Worm (Caenorhabditis elegans) whole organism, young adult: ENCODE measurements around the gene hira-1.

Experiments used
- B0019.2 ChIP-seq: fragments of 200-800 bp; sonication (Bioruptor generic); conservative IDR thresholded peaks from 2 replicates; pipeline ENCODE4 v1.3.6; 2022; ENCODE audit warnings: missing genetic modification reagents, missing genetic modification characterization, missing compliant biosample characterization
- F33H1.4 ChIP-seq: fragments of 200-800 bp; sonication (Bioruptor generic); IDR thresholded peaks from 2 replicates; pipeline ENCODE4 v1.3.6; 2022; ENCODE audit warnings: missing genetic modification reagents, missing genetic modification characterization, missing compliant biosample characterization
- F39B2.1 ChIP-seq: fragments of 200-800 bp; sonication (Bioruptor generic); IDR thresholded peaks from 2 replicates; pipeline ENCODE4 v1.3.6; 2022; ENCODE audit warnings: missing genetic modification reagents, missing genetic modification characterization, missing compliant biosample characterization
- F52B5.7 ChIP-seq: sonication (generic microtip); optimal IDR thresholded peaks from 2 replicates; lab custom pipeline; 2016; ENCODE audit warnings: mild to moderate bottlenecking, missing genetic modification characterization, missing compliant biosample characterization
- F57C9.4 ChIP-seq: sonication (generic microtip); optimal IDR thresholded peaks from 2 replicates; lab custom pipeline; 2017; ENCODE audit warnings: mild to moderate bottlenecking, missing genetic modification characterization, missing compliant biosample characterization
- K11D2.4 ChIP-seq: fragments of 200-800 bp; sonication (Bioruptor generic); IDR thresholded peaks from 2 replicates; pipeline ENCODE4 v1.3.6; 2022; ENCODE audit warnings: missing genetic modification reagents, missing genetic modification characterization, missing compliant biosample characterization
- atf-7 ChIP-seq: sonication (generic microtip); optimal IDR thresholded peaks from 2 replicates; lab custom pipeline; 2017; ENCODE audit warnings: mild to moderate bottlenecking, missing genetic modification characterization, missing compliant biosample characterization
- athp-1 ChIP-seq: sonication (generic microtip); optimal IDR thresholded peaks from 2 replicates; lab custom pipeline; 2017; ENCODE audit warnings: mild to moderate bottlenecking, missing genetic modification characterization, missing compliant biosample characterization
- attf-5 ChIP-seq: fragments of 200-800 bp; sonication (Bioruptor generic); optimal IDR thresholded peaks from 2 replicates; lab custom pipeline; 2018; ENCODE audit warnings: mild to moderate bottlenecking, missing genetic modification characterization, missing compliant biosample characterization
- attf-6 ChIP-seq: fragments of 200-800 bp; sonication (Bioruptor generic); IDR thresholded peaks from 2 replicates; pipeline ENCODE4 v1.3.6; 2022; ENCODE audit warnings: missing genetic modification reagents, missing genetic modification characterization, missing compliant biosample characterization
- cebp-1 ChIP-seq, 2 experiments: fragments of 200-800 bp in 1 of 2; sonication (Bioruptor generic) in 1 of 2; sonication (generic microtip) in 1 of 2; IDR thresholded peaks in 1 of 2; optimal IDR thresholded peaks in 1 of 2; 2 replicates each; pipeline versions ENCODE4 v1.3.6 to Lab custom; 2017 to 2022; ENCODE audit warnings: missing compliant biosample characterization in 2 of 2, missing genetic modification characterization in 2 of 2, mild to moderate bottlenecking in 1 of 2, missing genetic modification reagents in 1 of 2, moderate library complexity in 1 of 2
- ceh-100 ChIP-seq: fragments of 200-800 bp; sonication (Bioruptor generic); IDR thresholded peaks from 2 replicates; pipeline ENCODE4 v1.3.6; 2022; ENCODE audit warnings: missing genetic modification reagents, missing genetic modification characterization, missing compliant biosample characterization
- efl-1 ChIP-seq: fragments of 150-350 bp; optimal IDR thresholded peaks from 2 replicates; lab custom pipeline; 2014; ENCODE audit warnings: missing biosample characterization, missing genetic modification reagents, missing genetic modification characterization
- egl-18 ChIP-seq: fragments of 200-800 bp; sonication (Bioruptor generic); IDR thresholded peaks from 2 replicates; pipeline ENCODE4 v1.3.6; 2022; ENCODE audit warnings: missing genetic modification reagents, missing genetic modification characterization, missing compliant biosample characterization
- ekl-4 ChIP-seq: fragments of 200-800 bp; sonication (Bioruptor generic); IDR thresholded peaks from 2 replicates; pipeline ENCODE4 v1.3.6; 2022; ENCODE audit warnings: missing genetic modification reagents, missing genetic modification characterization, missing compliant biosample characterization
- ets-4 ChIP-seq: fragments of 200-800 bp; sonication (Bioruptor generic); optimal IDR thresholded peaks from 2 replicates; lab custom pipeline; 2018; ENCODE audit warnings: mild to moderate bottlenecking, missing genetic modification characterization, missing compliant biosample characterization
- him-1 ChIP-seq: sonication (generic microtip); optimal IDR thresholded peaks from 2 replicates; lab custom pipeline; 2016; ENCODE audit warnings: missing genotype, missing genetic modification reagents, missing genetic modification characterization, missing compliant biosample characterization
- hmg-1.2 ChIP-seq: fragments of 200-800 bp; sonication (Bioruptor generic); IDR thresholded peaks from 2 replicates; pipeline ENCODE4 v1.3.6; 2022; ENCODE audit warnings: missing genetic modification reagents, missing genetic modification characterization, missing compliant biosample characterization
- hmg-20 ChIP-seq: fragments of 200-800 bp; sonication (Bioruptor generic); IDR thresholded peaks from 2 replicates; pipeline ENCODE4 v1.3.6; 2022; ENCODE audit warnings: missing genetic modification reagents, missing genetic modification characterization, missing compliant biosample characterization
- hrde-1 ChIP-seq: sonication (generic microtip); optimal IDR thresholded peaks from 2 replicates; lab custom pipeline; 2016; ENCODE audit warnings: missing genetic modification characterization, mild to moderate bottlenecking, missing compliant biosample characterization, moderate library complexity, missing genotype, missing genetic modification reagents, borderline replicate concordance
- let-526 ChIP-seq: fragments of 200-800 bp; sonication (Bioruptor generic); IDR thresholded peaks from 2 replicates; pipeline ENCODE4 v1.3.6; 2022; ENCODE audit warnings: missing genetic modification reagents, missing genetic modification characterization, missing compliant biosample characterization
- lin-26 ChIP-seq: fragments of 200-800 bp; sonication (Bioruptor generic); IDR thresholded peaks from 2 replicates; pipeline ENCODE4 v1.3.6; 2022; ENCODE audit warnings: missing genetic modification reagents, missing genetic modification characterization, missing compliant biosample characterization
- lin-54 ChIP-seq: fragments of 200-800 bp; sonication (Bioruptor generic); optimal IDR thresholded peaks from 2 replicates; lab custom pipeline; 2018; ENCODE audit warnings: mild to moderate bottlenecking, missing genetic modification characterization, missing compliant biosample characterization
- lsl-1 ChIP-seq: fragments of 200-800 bp; sonication (Bioruptor generic); optimal IDR thresholded peaks from 2 replicates; lab custom pipeline; 2018; ENCODE audit warnings: mild to moderate bottlenecking, missing genetic modification characterization, moderate library complexity, missing compliant biosample characterization
- mes-4 ChIP-seq: sonication (generic microtip); optimal IDR thresholded peaks from 2 replicates; lab custom pipeline; 2016; ENCODE audit warnings: missing genotype, missing genetic modification characterization, missing compliant biosample characterization
- nfya-1 ChIP-seq: sonication (generic microtip); optimal IDR thresholded peaks from 2 replicates; lab custom pipeline; 2017; ENCODE audit warnings: antibody characterized with exemption, missing compliant biosample characterization, missing genetic modification characterization, borderline replicate concordance; ENCODE audit not compliant: insufficient read depth
- nfyb-1 ChIP-seq: fragments of 200-800 bp; sonication (Bioruptor generic); IDR thresholded peaks from 2 replicates; pipeline ENCODE4 v1.3.6; 2022; ENCODE audit warnings: missing genetic modification reagents, missing genetic modification characterization, missing compliant biosample characterization
- nhr-179 ChIP-seq: sonication (generic microtip); optimal IDR thresholded peaks from 2 replicates; lab custom pipeline; 2016; ENCODE audit warnings: mild to moderate bottlenecking, missing genetic modification characterization, missing compliant biosample characterization
- nhr-80 ChIP-seq: sonication (generic microtip); optimal IDR thresholded peaks from 2 replicates; lab custom pipeline; 2016; ENCODE audit warnings: missing genetic modification characterization, missing compliant biosample characterization
- pha-4 ChIP-seq: fragments of 150-350 bp; sonication (generic microtip); optimal IDR thresholded peaks from 2 replicates; lab custom pipeline; 2014; ENCODE audit warnings: missing biosample characterization, missing genetic modification reagents, missing genetic modification characterization
- repo-1 ChIP-seq: sonication (generic microtip); optimal IDR thresholded peaks from 2 replicates; lab custom pipeline; 2017; ENCODE audit warnings: mild to moderate bottlenecking, missing genetic modification characterization, missing compliant biosample characterization
- snpc-1.1 ChIP-seq: sonication (generic microtip); optimal IDR thresholded peaks from 2 replicates; lab custom pipeline; 2017; ENCODE audit warnings: missing genetic modification characterization, mild to moderate bottlenecking, missing compliant biosample characterization, antibody characterized with exemption, moderate library complexity, missing genotype, missing genetic modification reagents; ENCODE audit not compliant: insufficient read depth
- snpc-1.3 ChIP-seq: sonication (generic microtip); optimal IDR thresholded peaks from 2 replicates; lab custom pipeline; 2017; ENCODE audit warnings: missing genetic modification characterization, mild to moderate bottlenecking, missing compliant biosample characterization, antibody characterized with exemption, moderate library complexity, missing genotype, missing genetic modification reagents; ENCODE audit not compliant: insufficient read depth
- snpc-4 ChIP-seq, 5 experiments: fragments of 150-350 bp in 1 of 5; sonication (generic microtip) in 4 of 5; optimal IDR thresholded peaks; 2 replicates each; lab custom pipeline; 2014 to 2018; ENCODE audit warnings: missing genetic modification characterization in 5 of 5, missing biosample characterization in 3 of 5, antibody characterized with exemption in 2 of 5, mild to moderate bottlenecking in 2 of 5, missing compliant biosample characterization in 2 of 5, missing genotype in 2 of 5, moderate library complexity in 2 of 5, missing genetic modification reagents in 1 of 5
- tbp1 ChIP-seq: fragments of 200-800 bp; sonication (Bioruptor generic); optimal IDR thresholded peaks from 2 replicates; lab custom pipeline; 2018; ENCODE audit warnings: mild to moderate bottlenecking, missing genetic modification characterization, missing compliant biosample characterization
- unc-62 ChIP-seq: fragments of 150-350 bp; optimal IDR thresholded peaks from 2 replicates; lab custom pipeline; 2014; ENCODE audit warnings: missing biosample characterization, missing genetic modification reagents, missing genetic modification characterization
- ztf-18 ChIP-seq: sonication (generic microtip); optimal IDR thresholded peaks from 2 replicates; lab custom pipeline; 2016; ENCODE audit warnings: missing genotype, mild to moderate bottlenecking, missing genetic modification characterization, missing compliant biosample characterization
- ztf-25 ChIP-seq: fragments of 200-800 bp; sonication (Bioruptor generic); IDR thresholded peaks from 2 replicates; pipeline ENCODE4 v1.3.6; 2022; ENCODE audit warnings: missing genetic modification reagents, missing genetic modification characterization, missing compliant biosample characterization
- ztf-3 ChIP-seq: fragments of 200-800 bp; sonication (Bioruptor generic); optimal IDR thresholded peaks from 2 replicates; lab custom pipeline; 2018; ENCODE audit warnings: mild to moderate bottlenecking, missing genetic modification characterization, missing compliant biosample characterization

hira-1 gene

ce11 chrIII:5196298-5197045 is 5.5 kb downstream of the hira-1 start (continued):
- TF ChIP-seq cebp-1 (GFP tag; IDR thresholded peaks at IDR 0.05; lab: Robert Waterston, UW) (0 out of 2 replicates have a peak, but pooled peaks have one; percentile 12), cebp-1 (tag; optimal IDR thresholded peaks at IDR 0.05; lab: Kevin White, UChicago) (peak; percentile 68), lin-26 (GFP tag; lab: Robert Waterston, UW) (peak; percentile 62; the same call in 1 of the 2 replicates), repo-1 (peak; percentile 91), let-526 (no peak), K11D2.4 (GFP tag; lab: Robert Waterston, UW) (no peak), ceh-100 (GFP tag; lab: Robert Waterston, UW) (no peak), attf-5 (GFP tag; lab: Kevin White, UChicago) (peak; percentile 40), F52B5.7 (tag; lab: Kevin White, UChicago) (peak; percentile 11), him-1 (tag; lab: Kevin White, UChicago) (peak; percentile 99)

- peak; percentile 32; the same call in 1 of the 2 replicates for TF ChIP-seq attf-6 (GFP tag; lab: Robert Waterston, UW)
- TF ChIP-seq egl-18 (GFP tag; lab: Robert Waterston, UW): 0 out of 2 replicates have a peak, but pooled peaks have one; percentile 31
- TF ChIP-seq repo-1: no peak
Measured at ce11 chrIII:5199577-5199976, 8.7 kb downstream of the hira-1 start, which contains the start of gene emb-8. TSS of gene emb-8 (minus strand) at chrIII:5199677.

- TF ChIP-seq nhr-80 (tag; lab: Kevin White, UChicago): peak; percentile 29
- no peak for TF ChIP-seq ets-4 (GFP tag; lab: Kevin White, UChicago)
- TF ChIP-seq lin-54 (GFP tag; lab: Kevin White, UChicago): peak; percentile 1
- peak; percentile 22 for TF ChIP-seq pha-4 (tag; lab: Kevin White, UChicago)
Measured at ce11 chrIII:5200349-5200748, 9.4 kb downstream of the hira-1 start.

- TF ChIP-seq snpc-1.3: no peak
- TF ChIP-seq F33H1.4: no peak
- TF ChIP-seq attf-5 (GFP tag; lab: Kevin White, UChicago): peak; percentile 46
- TF ChIP-seq F57C9.4 (tag; lab: Kevin White, UChicago): no peak
- no peak for TF ChIP-seq nhr-179 (tag; lab: Kevin White, UChicago)
- no peak for TF ChIP-seq lsl-1
- TF ChIP-seq hrde-1 (tag; lab: Kevin White, UChicago): no peak
- TF ChIP-seq atf-7 (tag; lab: Kevin White, UChicago): peak; percentile 35
- TF ChIP-seq B0019.2: no peak
- no peak for TF ChIP-seq efl-1 (GFP tag; lab: Kevin White, UChicago)
- TF ChIP-seq nfya-1: no peak
- no peak for TF ChIP-seq snpc-4 (GFP tag; optimal IDR thresholded peaks at IDR 0.05; lab: Kevin White, UChicago)
- peak in 1 of 4 experiments; percentile 17 for TF ChIP-seq snpc-4 (tag; optimal IDR thresholded peaks at IDR 0.05; lab: Kevin White, UChicago)
- TF ChIP-seq hmg-1.2 (GFP tag; lab: Robert Waterston, UW): no peak
- TF ChIP-seq ets-4 (GFP tag; lab: Kevin White, UChicago): no peak
- TF ChIP-seq ztf-3: no peak
- no peak for TF ChIP-seq ekl-4 (GFP tag; lab: Robert Waterston, UW)
- TF ChIP-seq nfyb-1: no peak
- TF ChIP-seq ztf-25 (GFP tag; lab: Robert Waterston, UW): no peak
- peak; percentile 90 for TF ChIP-seq nhr-80 (tag; lab: Kevin White, UChicago)
- peak; percentile 11 for TF ChIP-seq tbp1 (GFP tag; lab: Kevin White, UChicago)
- no peak for TF ChIP-seq attf-6 (GFP tag; lab: Robert Waterston, UW)
- no peak for TF ChIP-seq snpc-1.1 (tag; lab: Kevin White, UChicago)
- no peak for TF ChIP-seq F39B2.1
- TF ChIP-seq hmg-20: no peak
- TF ChIP-seq mes-4 (tag; lab: Kevin White, UChicago): no peak
- TF ChIP-seq cebp-1 (GFP tag; IDR thresholded peaks at IDR 0.05; lab: Robert Waterston, UW): no peak
- TF ChIP-seq cebp-1 (tag; optimal IDR thresholded peaks at IDR 0.05; lab: Kevin White, UChicago): peak; percentile 37
- no peak for TF ChIP-seq ztf-18 (tag; lab: Kevin White, UChicago)
- no peak for TF ChIP-seq athp-1 (tag; lab: Kevin White, UChicago)
- TF ChIP-seq repo-1: no peak
- TF ChIP-seq unc-62 (GFP tag; lab: Kevin White, UChicago): peak; percentile 82
Measured at ce11 chrIII:5201267-5201666, 10.3 kb downstream of the hira-1 start.
